Worm (Caenorhabditis elegans) whole organism, L2 larva: ENCODE measurements around the gene C09B8.4.

ENCODE experiments used
- C34F6.9 ChIP-seq: fragments of 150-350 bp; optimal IDR thresholded peaks from 2 replicates; lab custom pipeline; 2014; ENCODE audit warnings: missing biosample characterization, missing genetic modification characterization
- F13H6.1 ChIP-seq: sonication (generic microtip); optimal IDR thresholded peaks from 2 replicates; lab custom pipeline; 2016; ENCODE audit warnings: missing genetic modification characterization, missing compliant biosample characterization
- R02D3.7 ChIP-seq: fragments of 150-350 bp; optimal IDR thresholded peaks from 2 replicates; lab custom pipeline; 2014; ENCODE audit warnings: missing biosample characterization, missing genetic modification characterization
- Y55F3AM.14 ChIP-seq: fragments of 200-800 bp; sonication (Bioruptor generic); optimal IDR thresholded peaks from 2 replicates; lab custom pipeline; 2018; ENCODE audit warnings: mild to moderate bottlenecking, missing genetic modification characterization, missing compliant biosample characterization
- ZK546.5 ChIP-seq: sonication (generic microtip); optimal IDR thresholded peaks from 2 replicates; lab custom pipeline; 2017; ENCODE audit warnings: missing biosample characterization, missing genetic modification characterization
- alr-1 ChIP-seq: fragments of 150-350 bp; optimal IDR thresholded peaks from 2 replicates; lab custom pipeline; 2014; ENCODE audit warnings: missing biosample characterization, missing genetic modification characterization
- aly-2 ChIP-seq: fragments of 150-350 bp; optimal IDR thresholded peaks from 2 replicates; lab custom pipeline; 2014; ENCODE audit warnings: missing biosample characterization, missing genetic modification characterization
- ama-1 ChIP-seq: fragments of 150-350 bp; optimal IDR thresholded peaks from 2 replicates; lab custom pipeline; 2018; ENCODE audit warnings: inconsistent platforms
- blmp-1 ChIP-seq: sonication (generic microtip); optimal IDR thresholded peaks from 2 replicates; lab custom pipeline; 2017; ENCODE audit warnings: missing genetic modification characterization, mild to moderate bottlenecking, missing compliant biosample characterization, antibody characterized with exemption, moderate library complexity; ENCODE audit not compliant: insufficient read depth
- ceh-16 ChIP-seq: fragments of 150-350 bp; optimal IDR thresholded peaks from 2 replicates; lab custom pipeline; 2014; ENCODE audit warnings: missing biosample characterization, missing genetic modification characterization
- ceh-82 ChIP-seq: fragments of 150-350 bp; optimal IDR thresholded peaks from 2 replicates; lab custom pipeline; 2014; ENCODE audit warnings: missing biosample characterization, missing genetic modification characterization
- crh-2 ChIP-seq: sonication (generic microtip); optimal IDR thresholded peaks from 2 replicates; lab custom pipeline; 2017; ENCODE audit warnings: missing biosample characterization, missing genetic modification characterization
- dmd-4 ChIP-seq: sonication (generic microtip); optimal IDR thresholded peaks from 2 replicates; lab custom pipeline; 2017; ENCODE audit warnings: missing biosample characterization, missing genetic modification characterization
- egl-27 ChIP-seq: sonication (generic microtip); optimal IDR thresholded peaks from 3 replicates; lab custom pipeline; 2017; ENCODE audit warnings: missing biosample characterization, missing genetic modification reagents, missing genetic modification characterization
- elt-1 ChIP-seq: fragments of 150-350 bp; optimal IDR thresholded peaks from 2 replicates; lab custom pipeline; 2014; ENCODE audit warnings: missing biosample characterization, missing genetic modification characterization
- elt-3 ChIP-seq: sonication (generic microtip); optimal IDR thresholded peaks from 2 replicates; lab custom pipeline; 2017; ENCODE audit warnings: missing biosample characterization, missing genetic modification characterization
- fos-1 ChIP-seq: fragments of 150-350 bp; optimal IDR thresholded peaks from 2 replicates; lab custom pipeline; 2014; ENCODE audit warnings: missing biosample characterization, missing genetic modification characterization
- gmeb-1 ChIP-seq: fragments of 150-350 bp; optimal IDR thresholded peaks from 2 replicates; lab custom pipeline; 2014; ENCODE audit warnings: missing biosample characterization, missing genetic modification characterization
- lin-11 ChIP-seq: fragments of 150-350 bp; sonication (generic microtip); optimal IDR thresholded peaks from 2 replicates; lab custom pipeline; 2014; ENCODE audit warnings: missing biosample characterization, missing genetic modification characterization, inconsistent platforms, mixed read lengths
- lin-13 ChIP-seq: fragments of 150-350 bp; optimal IDR thresholded peaks from 2 replicates; lab custom pipeline; 2014; ENCODE audit warnings: missing biosample characterization, missing genetic modification reagents, missing genetic modification characterization
- lin-39 ChIP-seq: fragments of 150-350 bp; optimal IDR thresholded peaks from 2 replicates; lab custom pipeline; 2014; ENCODE audit warnings: missing biosample characterization, missing genetic modification reagents, missing genetic modification characterization
- lsy-2 ChIP-seq, 2 experiments: fragments of 150-350 bp in 1 of 2; sonication (generic microtip) in 1 of 2; optimal IDR thresholded peaks; 2 replicates each; lab custom pipeline; 2014 to 2017; ENCODE audit warnings: missing biosample characterization in 2 of 2, missing genetic modification characterization in 2 of 2
- mab-5 ChIP-seq: fragments of 150-350 bp; optimal IDR thresholded peaks from 2 replicates; lab custom pipeline; 2014; ENCODE audit warnings: missing biosample characterization, missing genetic modification characterization
- mbf-1 ChIP-seq: sonication (generic microtip); optimal IDR thresholded peaks from 2 replicates; lab custom pipeline; 2017; ENCODE audit warnings: missing biosample characterization, missing genetic modification characterization
- mdl-1 ChIP-seq, 2 experiments: fragments of 150-350 bp in 1 of 2; sonication (generic microtip) in 1 of 2; optimal IDR thresholded peaks; 2 replicates each; lab custom pipeline; 2017; ENCODE audit warnings: missing biosample characterization in 2 of 2, missing genetic modification characterization in 2 of 2
- nhr-10 ChIP-seq: sonication (generic microtip); optimal IDR thresholded peaks from 2 replicates; lab custom pipeline; 2017; ENCODE audit warnings: missing biosample characterization, missing genetic modification characterization
- nhr-11 ChIP-seq: fragments of 150-350 bp; optimal IDR thresholded peaks from 2 replicates; lab custom pipeline; 2014; ENCODE audit warnings: missing biosample characterization, missing genetic modification characterization
- nhr-12 ChIP-seq: fragments of 150-350 bp; optimal IDR thresholded peaks from 2 replicates; lab custom pipeline; 2014; ENCODE audit warnings: missing biosample characterization, missing genetic modification characterization
- nhr-129 ChIP-seq: fragments of 150-350 bp; optimal IDR thresholded peaks from 2 replicates; lab custom pipeline; 2014; ENCODE audit warnings: missing biosample characterization, missing genetic modification characterization
- nhr-21 ChIP-seq: fragments of 150-350 bp; optimal IDR thresholded peaks from 2 replicates; lab custom pipeline; 2014; ENCODE audit warnings: missing biosample characterization, missing genetic modification characterization
- nhr-23 ChIP-seq: fragments of 150-350 bp; optimal IDR thresholded peaks from 2 replicates; lab custom pipeline; 2014; ENCODE audit warnings: missing biosample characterization, missing genetic modification reagents, missing genetic modification characterization
- nhr-237 ChIP-seq: fragments of 150-350 bp; optimal IDR thresholded peaks from 2 replicates; lab custom pipeline; 2014; ENCODE audit warnings: missing biosample characterization, missing genetic modification characterization
- nhr-25 ChIP-seq: fragments of 150-350 bp; sonication (generic microtip); optimal IDR thresholded peaks from 3 replicates; lab custom pipeline; 2014; ENCODE audit warnings: missing biosample characterization, missing genetic modification characterization
- nhr-6 ChIP-seq: fragments of 150-350 bp; optimal IDR thresholded peaks from 2 replicates; lab custom pipeline; 2014; ENCODE audit warnings: missing biosample characterization, missing genetic modification characterization
- nhr-77 ChIP-seq: fragments of 150-350 bp; optimal IDR thresholded peaks from 2 replicates; lab custom pipeline; 2014; ENCODE audit warnings: missing biosample characterization, missing genetic modification characterization
- peb-1 ChIP-seq: fragments of 150-350 bp; optimal IDR thresholded peaks from 2 replicates; lab custom pipeline; 2014; ENCODE audit warnings: missing biosample characterization, missing genetic modification characterization
- sem-4 ChIP-seq: fragments of 150-350 bp; optimal IDR thresholded peaks from 2 replicates; lab custom pipeline; 2014; ENCODE audit warnings: missing biosample characterization, missing genetic modification reagents, missing genetic modification characterization
- skn-1 ChIP-seq: sonication (generic microtip); optimal IDR thresholded peaks from 2 replicates; lab custom pipeline; 2017; ENCODE audit warnings: missing biosample characterization, missing genetic modification characterization
- sma-3 ChIP-seq: sonication (generic microtip); optimal IDR thresholded peaks from 2 replicates; lab custom pipeline; 2016; ENCODE audit warnings: missing genetic modification reagents, missing genetic modification characterization, missing compliant biosample characterization
- sma-9 ChIP-seq, 2 experiments: fragments of 150-350 bp in 1 of 2; sonication (generic microtip) in 1 of 2; optimal IDR thresholded peaks; 2 replicates each; lab custom pipeline; 2014 to 2016; ENCODE audit warnings: missing genetic modification characterization in 2 of 2, mild to moderate bottlenecking in 1 of 2, missing biosample characterization in 1 of 2, missing compliant biosample characterization in 1 of 2, missing genetic modification reagents in 1 of 2, moderate library complexity in 1 of 2
- snpc-4 ChIP-seq: fragments of 150-350 bp; optimal IDR thresholded peaks from 2 replicates; lab custom pipeline; 2014; ENCODE audit warnings: missing biosample characterization, missing genetic modification characterization
- unc-39 ChIP-seq: fragments of 150-350 bp; optimal IDR thresholded peaks from 2 replicates; lab custom pipeline; 2014; ENCODE audit warnings: missing biosample characterization, missing genetic modification characterization
- unc-55 ChIP-seq: fragments of 150-350 bp; sonication (generic microtip); optimal IDR thresholded peaks from 3 replicates; lab custom pipeline; 2014; ENCODE audit warnings: missing biosample characterization, missing genetic modification reagents, missing genetic modification characterization
- unc-62 ChIP-seq: fragments of 150-350 bp; optimal IDR thresholded peaks from 2 replicates; lab custom pipeline; 2014; ENCODE audit warnings: missing biosample characterization, missing genetic modification reagents, missing genetic modification characterization
- zag-1 ChIP-seq: fragments of 150-350 bp; optimal IDR thresholded peaks from 2 replicates; lab custom pipeline; 2014; ENCODE audit warnings: missing biosample characterization, missing genetic modification characterization
- ztf-1 ChIP-seq: fragments of 200-800 bp; sonication (Bioruptor generic); conservative IDR thresholded peaks from 2 replicates; pipeline ENCODE4 v1.3.6; 2022; ENCODE audit warnings: missing genetic modification characterization, missing compliant biosample characterization
- ztf-11 ChIP-seq: sonication (generic microtip); optimal IDR thresholded peaks from 2 replicates; lab custom pipeline; 2017; ENCODE audit warnings: missing biosample characterization, missing genetic modification characterization
- ztf-4 ChIP-seq: fragments of 150-350 bp; optimal IDR thresholded peaks from 2 replicates; lab custom pipeline; 2014; ENCODE audit warnings: missing biosample characterization, missing genetic modification characterization

C09B8.4 gene

ce11 chrX:5987910-5988309, 31.8 kb downstream of the C09B8.4 start:
- no peak for TF ChIP-seq alr-1 (tag; lab: Kevin White, UChicago)
- no peak for TF ChIP-seq zag-1 (tag; lab: Kevin White, UChicago)
- no peak for TF ChIP-seq mab-5
- no peak for TF ChIP-seq F13H6.1 (tag; lab: Kevin White, UChicago)
- TF ChIP-seq skn-1 (tag; lab: Kevin White, UChicago): no peak
- no peak for TF ChIP-seq blmp-1 (tag; lab: Kevin White, UChicago)
- no peak for TF ChIP-seq ama-1 (lab: Kevin White, UChicago)
- no peak for TF ChIP-seq C34F6.9 (tag; lab: Kevin White, UChicago)
- TF ChIP-seq, all 48 proteins: peak for 0

ce11 chrX:5985720-5986119, 34.0 kb downstream of the C09B8.4 start:
- TF ChIP-seq fos-1 (tag; lab: Kevin White, UChicago) (peak; percentile 24), ztf-11 (tag; lab: Kevin White, UChicago) (no peak), nhr-77 (tag; lab: Kevin White, UChicago) (no peak)

ce11 chrX:5984581-5985039, 35.1 kb downstream of the C09B8.4 start, which contains the start of gene klp-13:
TSS of gene klp-13 (plus strand) at chrX:5984989.
- TF ChIP-seq sma-9 (GFP tag; optimal IDR thresholded peaks at IDR 0.05; lab: Kevin White, UChicago) (peak; percentile 90), sma-9 (tag; optimal IDR thresholded peaks at IDR 0.05; lab: Kevin White, UChicago) (no peak), ama-1 (lab: Kevin White, UChicago) (no peak), ZK546.5 (peak; percentile 89), lin-39 (tag; lab: Kevin White, UChicago) (no peak), nhr-12 (tag; lab: Kevin White, UChicago) (no peak), R02D3.7 (tag; lab: Kevin White, UChicago) (no peak), nhr-21 (peak; percentile 74), peb-1 (tag; lab: Kevin White, UChicago) (no peak), nhr-10 (tag; lab: Kevin White, UChicago) (no peak), unc-39 (no peak), unc-62 (GFP tag; lab: Kevin White, UChicago) (no peak), mdl-1 (tag; optimal IDR thresholded peaks at IDR 0.05; lab: Kevin White, UChicago) (peak; percentile 55 to 84), ztf-11 (tag; lab: Kevin White, UChicago) (no peak), blmp-1 (tag; lab: Kevin White, UChicago) (peak; percentile 30), nhr-11 (no peak), nhr-77 (tag; lab: Kevin White, UChicago) (no peak), aly-2 (no peak), sma-3 (peak; percentile 64), Y55F3AM.14 (GFP tag; lab: Kevin White, UChicago) (peak; percentile 66), nhr-237 (no peak), ceh-82 (tag; lab: Kevin White, UChicago) (no peak), C34F6.9 (tag; lab: Kevin White, UChicago) (peak; percentile 91), ceh-16 (tag; lab: Kevin White, UChicago) (no peak), gmeb-1 (tag; lab: Kevin White, UChicago) (peak; percentile 88), nhr-23 (tag; lab: Kevin White, UChicago) (no peak), elt-3 (no peak), skn-1 (tag; lab: Kevin White, UChicago) (no peak), mab-5 (peak; percentile 38), nhr-25 (tag; lab: Kevin White, UChicago) (no peak), F13H6.1 (tag; lab: Kevin White, UChicago) (peak; percentile 89), elt-1 (no peak), fos-1 (tag; lab: Kevin White, UChicago) (peak; percentile 80), crh-2 (tag; lab: Kevin White, UChicago) (peak; percentile 91), nhr-129 (tag; lab: Kevin White, UChicago) (peak; percentile 92), dmd-4 (no peak), unc-55 (GFP tag; lab: Kevin White, UChicago) (peak; percentile 96), zag-1 (tag; lab: Kevin White, UChicago) (peak; percentile 75), ztf-4 (tag; lab: Kevin White, UChicago) (peak; percentile 76), lin-13 (GFP tag; lab: Kevin White, UChicago) (peak; percentile 95), nhr-6 (peak; percentile 54), mbf-1 (no peak), alr-1 (tag; lab: Kevin White, UChicago) (no peak), lin-11 (tag; lab: Kevin White, UChicago) (peak; percentile 89), lsy-2 (tag; optimal IDR thresholded peaks at IDR 0.05; lab: Kevin White, UChicago) (peak; percentile 45 to 89), ztf-1 (GFP tag; lab: Robert Waterston, UW) (no peak), snpc-4 (peak; percentile 49), sem-4 (tag; lab: Kevin White, UChicago) (peak; percentile 77), egl-27 (tag; lab: Kevin White, UChicago) (peak; percentile 76)
